Worm (Caenorhabditis elegans) whole organism, early embryonic: ENCODE measurements around the gene trh-1.

Source experiments
- B0310.2 ChIP-seq: sonication (generic microtip); optimal IDR thresholded peaks from 2 replicates; lab custom pipeline; 2016; ENCODE audit warnings: mild to moderate bottlenecking, missing genetic modification characterization, missing compliant biosample characterization
- ama-1 ChIP-seq: fragments of 150-350 bp; optimal IDR thresholded peaks from 2 replicates; lab custom pipeline; 2014
- ceh-13 ChIP-seq: fragments of 200-800 bp; sonication (Bioruptor generic); optimal IDR thresholded peaks from 2 replicates; lab custom pipeline; 2018; ENCODE audit warnings: mild to moderate bottlenecking, missing genetic modification characterization, missing compliant biosample characterization
- ets-7 ChIP-seq: sonication (generic microtip); optimal IDR thresholded peaks from 2 replicates; lab custom pipeline; 2016; ENCODE audit warnings: missing genotype, missing genetic modification characterization, missing compliant biosample characterization
- hnd-1 ChIP-seq: sonication (generic microtip); optimal IDR thresholded peaks from 2 replicates; lab custom pipeline; 2016; ENCODE audit warnings: missing genetic modification characterization, missing compliant biosample characterization
- pes-1 ChIP-seq: fragments of 200-800 bp; sonication (Bioruptor generic); IDR thresholded peaks from 2 replicates; pipeline ENCODE4 v1.3.6; 2022; ENCODE audit warnings: missing genetic modification reagents, missing genetic modification characterization, missing compliant biosample characterization
- sea-1 ChIP-seq: fragments of 200-800 bp; sonication (Bioruptor generic); conservative IDR thresholded peaks from 2 replicates; pipeline ENCODE4 v1.3.6; 2022; ENCODE audit warnings: missing genetic modification characterization, missing compliant biosample characterization
- tbx-37 ChIP-seq: fragments of 200-800 bp; sonication (Bioruptor generic); conservative IDR thresholded peaks from 2 replicates; pipeline ENCODE4 v1.3.6; 2022; ENCODE audit warnings: missing genetic modification reagents, missing genetic modification characterization, missing compliant biosample characterization
- tra-4 ChIP-seq: sonication (generic microtip); optimal IDR thresholded peaks from 2 replicates; lab custom pipeline; 2017; ENCODE audit warnings: missing genetic modification characterization, missing compliant biosample characterization

DNA sequence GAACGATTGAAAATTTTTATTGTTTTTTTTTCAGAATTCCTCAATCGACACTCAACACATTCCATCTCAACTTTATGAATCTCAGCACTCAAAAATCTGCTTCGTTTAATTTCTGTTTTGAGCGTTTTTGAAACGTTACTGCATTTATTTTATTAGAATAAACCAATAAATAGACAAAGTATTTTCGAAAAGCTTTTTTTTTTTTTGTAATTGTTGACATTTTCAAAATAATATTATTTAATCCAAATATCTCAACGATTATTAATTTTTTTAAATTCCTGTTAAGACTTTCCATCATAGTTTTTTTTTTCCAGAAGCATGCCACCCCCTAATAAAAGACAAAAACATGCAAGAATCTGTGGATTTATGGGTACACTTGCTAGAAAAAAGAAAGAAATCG is 36.1 kb upstream of the trh-1 start, which contains the start of gene C49C3.7:
- TF ChIP-seq ama-1 (lab: Kevin White, UChicago), result no peak
- TF ChIP-seq pes-1 (GFP tag; lab: Robert Waterston, UW), result no peak
- TF ChIP-seq ceh-13 (GFP tag; lab: Kevin White, UChicago), result no peak
- TF ChIP-seq tbx-37 (GFP tag; lab: Robert Waterston, UW), result no peak
- no peak for TF ChIP-seq sea-1
- no peak for TF ChIP-seq ets-7 (tag; lab: Kevin White, UChicago)
- no peak for TF ChIP-seq B0310.2 (tag; lab: Kevin White, UChicago)
- TF ChIP-seq hnd-1 (tag; lab: Kevin White, UChicago), result no peak
- no peak for TF ChIP-seq tra-4 (tag; lab: Kevin White, UChicago)
